Worm (Caenorhabditis elegans): ENCODE data around the gene C54E10.6.

ce11 chrV:18842468-18842867 lies 33.9 kb upstream of the C54E10.6 start:
- no peak for TF ChIP-seq egl-27 (tag; optimal IDR thresholded peaks at IDR 0.05)
- no peak for TF ChIP-seq elt-1 (tag; optimal IDR thresholded peaks at IDR 0.05)
- no peak for TF ChIP-seq lin-11 (tag; optimal IDR thresholded peaks at IDR 0.05)
- no peak for TF ChIP-seq Y55F3AM.14 (GFP tag; optimal IDR thresholded peaks at IDR 0.05)
- no peak for TF ChIP-seq sma-3 (GFP tag; optimal IDR thresholded peaks at IDR 0.05)
